Fruit fly (Drosophila melanogaster) whole organism, adult: ENCODE data around the gene tefu.

Experiments used
- CG11617 ChIP-seq: fragments of 200-800 bp; sonication (Bioruptor generic); optimal IDR thresholded peaks from 2 replicates; lab custom pipeline; 2017; ENCODE audit warnings: mild to moderate bottlenecking, missing biosample characterization, missing genetic modification reagents, missing genetic modification characterization
- CG12768 ChIP-seq: fragments of 200-800 bp; sonication (Bioruptor generic); optimal IDR thresholded peaks from 2 replicates; lab custom pipeline; 2017; ENCODE audit warnings: missing biosample characterization, missing genetic modification characterization, mild to moderate bottlenecking, moderate library complexity, missing genetic modification reagents
- CG14711 ChIP-seq: fragments of 200-800 bp; sonication (Bioruptor generic); optimal IDR thresholded peaks from 2 replicates; lab custom pipeline; 2018; ENCODE audit warnings: missing biosample characterization, mild to moderate bottlenecking, missing genetic modification characterization, moderate library complexity
- CG1620 ChIP-seq: fragments of 200-800 bp; sonication (Bioruptor generic); optimal IDR thresholded peaks from 2 replicates; lab custom pipeline; 2016; ENCODE audit warnings: missing biosample characterization, missing genetic modification characterization
- CG33017 ChIP-seq: fragments of 200-800 bp; sonication (Bioruptor generic); optimal IDR thresholded peaks from 2 replicates; lab custom pipeline; 2018; ENCODE audit warnings: missing biosample characterization, mild to moderate bottlenecking, missing genetic modification characterization, moderate library complexity
- CG5204 ChIP-seq: fragments of 200-800 bp; sonication (Bioruptor generic); optimal IDR thresholded peaks from 2 replicates; lab custom pipeline; 2016; ENCODE audit warnings: missing biosample characterization, missing genetic modification characterization
- CG7045 ChIP-seq: fragments of 200-800 bp; sonication (Bioruptor generic); optimal IDR thresholded peaks from 2 replicates; lab custom pipeline; 2017; ENCODE audit warnings: missing biosample characterization, mild to moderate bottlenecking, missing genetic modification characterization
- CG7101 ChIP-seq: fragments of 200-800 bp; sonication (Bioruptor generic); optimal IDR thresholded peaks from 2 replicates; lab custom pipeline; 2018; ENCODE audit warnings: missing biosample characterization, mild to moderate bottlenecking, missing genetic modification characterization, moderate library complexity
- Clk ChIP-seq: fragments of 200-800 bp; sonication (Bioruptor generic); optimal IDR thresholded peaks from 2 replicates; lab custom pipeline; 2017; ENCODE audit warnings: missing biosample characterization, missing genetic modification characterization
- Crg-1 ChIP-seq: fragments of 200-800 bp; sonication (Bioruptor generic); optimal IDR thresholded peaks from 2 replicates; lab custom pipeline; 2016; ENCODE audit warnings: missing biosample characterization, missing genetic modification characterization
- Hr96 ChIP-seq: fragments of 200-800 bp; sonication (Bioruptor generic); optimal IDR thresholded peaks from 2 replicates; lab custom pipeline; 2016; ENCODE audit warnings: missing biosample characterization, missing genetic modification characterization
- Mnt ChIP-seq: fragments of 200-800 bp; sonication (Bioruptor generic); optimal IDR thresholded peaks from 2 replicates; lab custom pipeline; 2016; ENCODE audit warnings: missing biosample characterization, mild to moderate bottlenecking, missing genetic modification characterization
- bab1 ChIP-seq: fragments of 200-800 bp; sonication (Bioruptor generic); optimal IDR thresholded peaks from 3 replicates; lab custom pipeline; 2019; ENCODE audit warnings: missing biosample characterization, mild to moderate bottlenecking, missing genetic modification characterization, moderate library complexity
- cic ChIP-seq: fragments of 200-800 bp; sonication (Bioruptor generic); optimal IDR thresholded peaks from 2 replicates; lab custom pipeline; 2017; ENCODE audit warnings: missing biosample characterization, mild to moderate bottlenecking, missing genetic modification characterization, moderate library complexity
- cnc ChIP-seq, 2 experiments: fragments of >200 bp; optimal IDR thresholded peaks; 2 replicates each; lab custom pipeline; 2017
- kay ChIP-seq: fragments of 200-800 bp; sonication (Bioruptor generic); peaks from one replicate; lab custom pipeline; 2016; ENCODE audit warnings: missing biosample characterization, missing genetic modification characterization, borderline replicate concordance
- ovo ChIP-seq: fragments of 200-800 bp; sonication (Bioruptor generic); optimal IDR thresholded peaks from 2 replicates; lab custom pipeline; 2016; ENCODE audit warnings: missing biosample characterization, missing genetic modification characterization
- pad ChIP-seq: fragments of 200-800 bp; sonication (Bioruptor generic); optimal IDR thresholded peaks from 3 replicates; lab custom pipeline; 2017; ENCODE audit warnings: missing biosample characterization, missing genetic modification characterization, mild to moderate bottlenecking, moderate library complexity, missing genetic modification reagents
- tj ChIP-seq: fragments of 200-800 bp; sonication (Bioruptor generic); optimal IDR thresholded peaks from 3 replicates; lab custom pipeline; 2017; ENCODE audit warnings: missing biosample characterization, mild to moderate bottlenecking, missing genetic modification characterization, moderate library complexity
- toe ChIP-seq: fragments of 200-800 bp; sonication (Bioruptor generic); optimal IDR thresholded peaks from 2 replicates; lab custom pipeline; 2016; ENCODE audit warnings: missing biosample characterization, missing genetic modification characterization

Gene tefu

dm6 chr3R:15280619-15281334 lies 38.7 kb upstream of the tefu start:
- peak; percentile 34 for TF ChIP-seq bab1 (GFP tag; lab: Kevin White, UChicago)
- peak; percentile 16 for TF ChIP-seq CG14711 (tag; lab: Kevin White, UChicago)
- TF ChIP-seq pad (GFP tag; lab: Kevin White, UChicago), result peak; percentile 21
- peak; percentile 38 for TF ChIP-seq CG11617 (GFP tag; lab: Kevin White, UChicago)
- no peak for TF ChIP-seq Crg-1 (GFP tag; lab: Kevin White, UChicago)
- peak; percentile 8 for TF ChIP-seq CG7101
- peak; percentile 9 for TF ChIP-seq tj (GFP tag; lab: Kevin White, UChicago)
- no peak for TF ChIP-seq ovo (GFP tag; lab: Kevin White, UChicago)
- TF ChIP-seq CG7045 (GFP tag; lab: Kevin White, UChicago), result no peak
- TF ChIP-seq CG33017 (tag; lab: Kevin White, UChicago), result no peak

- no peak for TF ChIP-seq CG7045 (GFP tag; lab: Kevin White, UChicago)
- TF ChIP-seq tj (GFP tag; lab: Kevin White, UChicago), result peak; percentile 22
- TF ChIP-seq Mnt (GFP tag; lab: Kevin White, UChicago), result peak; percentile 69
- TF ChIP-seq CG14711 (tag; lab: Kevin White, UChicago), result peak; percentile 15
- no peak for TF ChIP-seq ovo (GFP tag; lab: Kevin White, UChicago)
- no peak for TF ChIP-seq Hr96 (GFP tag; lab: Kevin White, UChicago)
- peak; percentile 7 for TF ChIP-seq CG11617 (GFP tag; lab: Kevin White, UChicago)
- no peak for TF ChIP-seq CG12768 (GFP tag; lab: Kevin White, UChicago)
Observed at dm6 chr3R:15277926-15278869, 36.2 kb upstream of the tefu start, which contains the start of the genes MRG15 and Tm1. TSS of gene MRG15 (minus strand) at chr3R:15278109. TSS of gene Tm1 (plus strand) at chr3R:15278220.

- TF ChIP-seq tj (GFP tag; lab: Kevin White, UChicago) (peak; percentile 88), kay (no peak), cnc (optimal IDR thresholded peaks at IDR 0.05; lab: Kevin White, UChicago) (no peak), CG7101 (peak; percentile 99), bab1 (GFP tag; lab: Kevin White, UChicago) (peak; percentile 98), pad (GFP tag; lab: Kevin White, UChicago) (peak; percentile 90), CG14711 (tag; lab: Kevin White, UChicago) (peak; percentile 97), CG12768 (GFP tag; lab: Kevin White, UChicago) (peak; percentile 98), ovo (GFP tag; lab: Kevin White, UChicago) (peak; percentile 91), CG33017 (tag; lab: Kevin White, UChicago) (peak; percentile 98), Mnt (GFP tag; lab: Kevin White, UChicago) (peak; percentile 96), Clk (GFP tag; lab: Kevin White, UChicago) (peak; percentile 94), CG11617 (GFP tag; lab: Kevin White, UChicago) (peak; percentile 98), toe (GFP tag; lab: Kevin White, UChicago) (peak; percentile 98), CG5204 (no peak), Crg-1 (GFP tag; lab: Kevin White, UChicago) (peak; percentile 95), cic (GFP tag; lab: Kevin White, UChicago) (peak; percentile 77), CG1620 (GFP tag; lab: Kevin White, UChicago) (peak; percentile 96), Hr96 (GFP tag; lab: Kevin White, UChicago) (peak; percentile 94), CG7045 (GFP tag; lab: Kevin White, UChicago) (peak; percentile 98)
Observed at dm6 chr3R:15275158-15275623, 33.2 kb upstream of the tefu start, which contains the start of the genes Cp190 and CG4338. TSS of gene Cp190 (minus strand) at chr3R:15275241. TSS of gene CG4338 (plus strand) at chr3R:15275522.

dm6 chr3R:15268856-15269255 lies 26.8 kb upstream of the tefu start:
- TF ChIP-seq tj (GFP tag; lab: Kevin White, UChicago) (peak; percentile 90), CG7101 (no peak), CG7045 (GFP tag; lab: Kevin White, UChicago) (no peak), cic (GFP tag; lab: Kevin White, UChicago) (no peak)

- TF ChIP-seq bab1 (GFP tag; lab: Kevin White, UChicago) (peak; percentile 16), CG14711 (tag; lab: Kevin White, UChicago) (no peak)
Observed at dm6 chr3R:15268426-15268825, 26.4 kb upstream of the tefu start, which contains the start of the genes CG14864 and Zip88E. TSS of gene CG14864 (minus strand) at chr3R:15268538. TSS of gene Zip88E (plus strand) at chr3R:15268662.
